Fruit fly (Drosophila melanogaster) whole organism, prepupa: Measurements from ENCODE around the gene slp1.

Source experiments
- Blimp-1 ChIP-seq: fragments of 200-800 bp; sonication (Bioruptor generic); optimal IDR thresholded peaks from 3 replicates; lab custom pipeline; 2017; ENCODE audit warnings: missing biosample characterization, missing genetic modification characterization, mild to moderate bottlenecking, moderate library complexity, missing genetic modification reagents
- CG10631 ChIP-seq: fragments of 200-800 bp; sonication (Bioruptor generic); optimal IDR thresholded peaks from 2 replicates; lab custom pipeline; 2016; ENCODE audit warnings: missing biosample characterization, missing genetic modification characterization
- CG10669 ChIP-seq: fragments of 200-800 bp; sonication (Bioruptor generic); optimal IDR thresholded peaks from 3 replicates; lab custom pipeline; 2018; ENCODE audit warnings: missing biosample characterization, mild to moderate bottlenecking, missing genetic modification characterization, moderate library complexity
- CG11294 ChIP-seq: fragments of 200-800 bp; sonication (Bioruptor generic); IDR thresholded peaks from 2 replicates; pipeline ENCODE4 v1.3.6; 2022; ENCODE audit warnings: missing biosample characterization, missing genetic modification characterization
- CG11762 ChIP-seq: fragments of 200-800 bp; sonication (Bioruptor generic); optimal IDR thresholded peaks from 3 replicates; lab custom pipeline; 2016; ENCODE audit warnings: missing biosample characterization, missing genetic modification characterization; ENCODE audit not compliant: insufficient read depth
- CG16779 ChIP-seq: fragments of 200-800 bp; sonication (Bioruptor generic); optimal IDR thresholded peaks from 3 replicates; lab custom pipeline; 2017; ENCODE audit warnings: missing biosample characterization, mild to moderate bottlenecking, missing genetic modification characterization
- CG3032 ChIP-seq: fragments of 200-800 bp; optimal IDR thresholded peaks from 2 replicates; lab custom pipeline; 2019; ENCODE audit warnings: missing biosample characterization, mild to moderate bottlenecking, missing genetic modification characterization, moderate library complexity
- CG31627 ChIP-seq: fragments of 200-800 bp; sonication (Bioruptor generic); optimal IDR thresholded peaks from 3 replicates; lab custom pipeline; 2016; ENCODE audit warnings: missing biosample characterization, missing genetic modification characterization
- CG34406 ChIP-seq: fragments of 200-800 bp; sonication (Bioruptor generic); optimal IDR thresholded peaks from 3 replicates; lab custom pipeline; 2016; ENCODE audit warnings: missing biosample characterization, missing genetic modification characterization
- CG3919 ChIP-seq: fragments of 200-800 bp; sonication (Bioruptor generic); optimal IDR thresholded peaks from 3 replicates; lab custom pipeline; 2016; ENCODE audit warnings: missing biosample characterization, missing genetic modification characterization
- CG4318 ChIP-seq: fragments of 200-800 bp; sonication (Bioruptor generic); optimal IDR thresholded peaks from 3 replicates; lab custom pipeline; 2017; ENCODE audit warnings: missing biosample characterization, mild to moderate bottlenecking, missing genetic modification characterization
- CG6163 ChIP-seq: fragments of 200-800 bp; sonication (Bioruptor generic); IDR thresholded peaks from 3 replicates; pipeline ENCODE4 v1.3.6; 2022; ENCODE audit warnings: missing biosample characterization, missing genetic modification characterization
- CG6276 ChIP-seq: fragments of 200-800 bp; sonication (Bioruptor generic); optimal IDR thresholded peaks from 2 replicates; lab custom pipeline; 2017; ENCODE audit warnings: missing biosample characterization, mild to moderate bottlenecking, missing genetic modification characterization
- CG6808 ChIP-seq: fragments of 200-800 bp; sonication (Bioruptor generic); optimal IDR thresholded peaks from 3 replicates; lab custom pipeline; 2017; ENCODE audit warnings: missing biosample characterization, missing genetic modification characterization, mild to moderate bottlenecking, moderate library complexity, missing genetic modification reagents
- CG7368 ChIP-seq: fragments of 200-800 bp; sonication (Bioruptor generic); optimal IDR thresholded peaks from 3 replicates; lab custom pipeline; 2016; ENCODE audit warnings: missing biosample characterization, missing genetic modification characterization
- CG8119 ChIP-seq: fragments of 200-800 bp; sonication (Bioruptor generic); IDR thresholded peaks from 3 replicates; pipeline ENCODE4 v1.3.6; 2022; ENCODE audit warnings: missing biosample characterization, missing genetic modification characterization
- CG8319 ChIP-seq: fragments of 200-800 bp; sonication (Bioruptor generic); optimal IDR thresholded peaks from 3 replicates; lab custom pipeline; 2016; ENCODE audit warnings: missing biosample characterization, missing genetic modification characterization
- CG9139 ChIP-seq: fragments of 200-800 bp; sonication (Bioruptor generic); optimal IDR thresholded peaks from 3 replicates; lab custom pipeline; 2017; ENCODE audit warnings: missing biosample characterization, mild to moderate bottlenecking, missing genetic modification characterization
- Eip75B ChIP-seq: fragments of 200-800 bp; sonication (Bioruptor generic); optimal IDR thresholded peaks from 3 replicates; lab custom pipeline; 2016; ENCODE audit warnings: missing biosample characterization, missing genetic modification characterization
- Ets21C ChIP-seq: fragments of 200-800 bp; sonication (Bioruptor generic); optimal IDR thresholded peaks from 3 replicates; lab custom pipeline; 2016; ENCODE audit warnings: missing biosample characterization, missing genetic modification characterization
- Gug ChIP-seq: fragments of 200-800 bp; sonication (Bioruptor generic); IDR thresholded peaks from 2 replicates; pipeline ENCODE4 v1.3.6; 2022; ENCODE audit warnings: missing biosample characterization, missing genetic modification characterization
- Hr38 ChIP-seq: sonication (Bioruptor generic); optimal IDR thresholded peaks from 2 replicates; lab custom pipeline; 2016; ENCODE audit warnings: missing biosample characterization, missing genetic modification characterization
- Hr39 ChIP-seq: fragments of 200-800 bp; sonication (Bioruptor generic); optimal IDR thresholded peaks from 2 replicates; lab custom pipeline; 2016; ENCODE audit warnings: missing biosample characterization, missing genetic modification characterization
- Hr4 ChIP-seq: fragments of 200-800 bp; sonication (Bioruptor generic); optimal IDR thresholded peaks from 3 replicates; lab custom pipeline; 2016; ENCODE audit warnings: missing biosample characterization, missing genetic modification characterization
- Lpt ChIP-seq: fragments of 200-800 bp; sonication (Bioruptor generic); optimal IDR thresholded peaks from 3 replicates; lab custom pipeline; 2016; ENCODE audit warnings: missing biosample characterization, missing genetic modification characterization
- Met ChIP-seq: fragments of 200-800 bp; sonication (Bioruptor generic); optimal IDR thresholded peaks from 3 replicates; lab custom pipeline; 2016; ENCODE audit warnings: missing biosample characterization, missing genetic modification characterization
- OdsH ChIP-seq: fragments of 200-800 bp; sonication (Bioruptor generic); optimal IDR thresholded peaks from 3 replicates; lab custom pipeline; 2016; ENCODE audit warnings: missing biosample characterization, missing genetic modification characterization
- Smox ChIP-seq: fragments of 200-800 bp; sonication (Bioruptor generic); optimal IDR thresholded peaks from 3 replicates; lab custom pipeline; 2016; ENCODE audit warnings: missing biosample characterization, missing genetic modification characterization
- Sox102F ChIP-seq: fragments of 200-800 bp; sonication (Bioruptor generic); optimal IDR thresholded peaks from 2 replicates; lab custom pipeline; 2016; ENCODE audit warnings: missing biosample characterization, mild to moderate bottlenecking, missing genetic modification characterization
- Sox14 ChIP-seq: fragments of 200-800 bp; sonication (Bioruptor generic); optimal IDR thresholded peaks from 3 replicates; lab custom pipeline; 2016; ENCODE audit warnings: missing biosample characterization, missing genetic modification characterization
- Sox15 ChIP-seq: fragments of 200-800 bp; sonication (Bioruptor generic); optimal IDR thresholded peaks from 3 replicates; lab custom pipeline; 2016; ENCODE audit warnings: missing biosample characterization, missing genetic modification characterization
- achi ChIP-seq: fragments of 200-800 bp; sonication (Bioruptor generic); optimal IDR thresholded peaks from 3 replicates; lab custom pipeline; 2016; ENCODE audit warnings: missing biosample characterization, missing genetic modification characterization
- cyc ChIP-seq: fragments of 200-800 bp; sonication (Bioruptor generic); optimal IDR thresholded peaks from 3 replicates; lab custom pipeline; 2016; ENCODE audit warnings: missing biosample characterization, missing genetic modification characterization
- dac ChIP-seq: fragments of 200-800 bp; sonication (Bioruptor generic); optimal IDR thresholded peaks from 2 replicates; lab custom pipeline; 2017; ENCODE audit warnings: missing biosample characterization, mild to moderate bottlenecking, missing genetic modification characterization
- dsx ChIP-seq: fragments of 200-800 bp; optimal IDR thresholded peaks from 3 replicates; lab custom pipeline; 2019; ENCODE audit warnings: missing biosample characterization, mild to moderate bottlenecking, missing genetic modification characterization, moderate library complexity; ENCODE audit not compliant: poor library complexity, severe bottlenecking
- esn ChIP-seq: fragments of 200-800 bp; sonication (Bioruptor generic); optimal IDR thresholded peaks from 2 replicates; lab custom pipeline; 2016; ENCODE audit warnings: missing biosample characterization, mild to moderate bottlenecking, missing genetic modification characterization, moderate library complexity
- fd59A ChIP-seq: fragments of 200-800 bp; sonication (Bioruptor generic); optimal IDR thresholded peaks from 2 replicates; lab custom pipeline; 2017; ENCODE audit warnings: missing biosample characterization, mild to moderate bottlenecking, missing genetic modification characterization, missing genetic modification reagents
- fkh ChIP-seq: fragments of 200-800 bp; sonication (Bioruptor generic); optimal IDR thresholded peaks from 3 replicates; lab custom pipeline; 2017; ENCODE audit warnings: missing biosample characterization, mild to moderate bottlenecking, missing genetic modification characterization, moderate library complexity
- net ChIP-seq: fragments of 200-800 bp; sonication (Bioruptor generic); optimal IDR thresholded peaks from 3 replicates; lab custom pipeline; 2016; ENCODE audit warnings: missing biosample characterization, missing genetic modification characterization
- spab ChIP-seq: fragments of 200-800 bp; sonication (Bioruptor generic); optimal IDR thresholded peaks from 2 replicates; lab custom pipeline; 2017; ENCODE audit warnings: missing biosample characterization, mild to moderate bottlenecking, missing genetic modification characterization, missing genetic modification reagents
- ss ChIP-seq, 2 experiments: fragments of 200-800 bp; sonication (Bioruptor generic); optimal IDR thresholded peaks; 2 replicates in 1 of 2; 3 replicates in 1 of 2; lab custom pipeline; 2017 to 2018; ENCODE audit warnings: mild to moderate bottlenecking in 2 of 2, missing biosample characterization in 2 of 2, missing genetic modification characterization in 2 of 2, moderate library complexity in 1 of 2
- svp ChIP-seq: fragments of 200-800 bp; sonication (Bioruptor generic); peaks from one replicate; lab custom pipeline; 2016; ENCODE audit warnings: missing biosample characterization, missing genetic modification characterization
- vri ChIP-seq: fragments of 200-800 bp; sonication (Bioruptor generic); optimal IDR thresholded peaks from 3 replicates; lab custom pipeline; 2016; ENCODE audit warnings: missing biosample characterization, mild to moderate bottlenecking, missing genetic modification characterization

Gene slp1

dm6 chr2L:3804641-3805273, 20.7 kb upstream of the slp1 start (continued):
- TF ChIP-seq CG11762 (peak; percentile 99), dac (GFP tag; lab: Kevin White, UChicago) (peak; percentile 99), ss (GFP tag; optimal IDR thresholded peaks at IDR 0.05; lab: Kevin White, UChicago) (peak; percentile 99), Sox102F (GFP tag; lab: Kevin White, UChicago) (peak; percentile 91), OdsH (GFP tag; lab: Kevin White, UChicago) (peak; percentile 99), fd59A (peak; percentile 99), CG3919 (GFP tag; lab: Kevin White, UChicago) (peak; percentile 99), Hr38 (GFP tag; lab: Kevin White, UChicago) (peak; percentile 80), CG6808 (GFP tag; lab: Kevin White, UChicago) (peak; percentile 99), cyc (GFP tag; lab: Kevin White, UChicago) (peak; percentile 93), achi (GFP tag; lab: Kevin White, UChicago) (peak; percentile 99), Hr4 (peak; percentile 100), CG8119 (GFP tag; lab: Robert Waterston, UW) (peak; percentile 100), svp (GFP tag; lab: Kevin White, UChicago) (peak; percentile 94), Ets21C (GFP tag; lab: Kevin White, UChicago) (peak; percentile 78), Gug (peak; percentile 99), net (GFP tag; lab: Kevin White, UChicago) (peak; percentile 99), Lpt (GFP tag; lab: Kevin White, UChicago) (peak; percentile 100), CG31627 (GFP tag; lab: Kevin White, UChicago) (peak; percentile 91), CG16779 (tag; lab: Kevin White, UChicago) (peak; percentile 99), CG6163 (GFP tag; lab: Robert Waterston, UW) (peak; percentile 100)
- TF ChIP-seq, all 60 proteins: peak for 60

dm6 chr2L:3805274-3806196, 19.9 kb upstream of the slp1 start:
- TF ChIP-seq dac (GFP tag; lab: Kevin White, UChicago) (no peak), CG6808 (GFP tag; lab: Kevin White, UChicago) (peak; percentile 52), Hr38 (GFP tag; lab: Kevin White, UChicago) (no peak), dsx (peak; percentile 55), CG10669 (no peak), svp (GFP tag; lab: Kevin White, UChicago) (no peak), esn (GFP tag; lab: Kevin White, UChicago) (no peak), CG7368 (GFP tag; lab: Kevin White, UChicago) (no peak), CG3919 (GFP tag; lab: Kevin White, UChicago) (peak; percentile 32), CG31627 (GFP tag; lab: Kevin White, UChicago) (no peak), spab (GFP tag; lab: Kevin White, UChicago) (peak; percentile 21), vri (GFP tag; lab: Kevin White, UChicago) (no peak), Lpt (GFP tag; lab: Kevin White, UChicago) (no peak), Sox102F (GFP tag; lab: Kevin White, UChicago) (no peak), Smox (GFP tag; lab: Kevin White, UChicago) (no peak), CG9139 (no peak), ss (GFP tag; optimal IDR thresholded peaks at IDR 0.05; lab: Kevin White, UChicago) (peak; percentile 21 to 25), Hr39 (GFP tag; lab: Kevin White, UChicago) (no peak), CG4318 (GFP tag; lab: Kevin White, UChicago) (peak; percentile 68), Sox14 (no peak), achi (GFP tag; lab: Kevin White, UChicago) (peak; percentile 27), CG11762 (no peak), fd59A (peak; percentile 2), CG8319 (GFP tag; lab: Kevin White, UChicago) (no peak), Blimp-1 (GFP tag; lab: Kevin White, UChicago) (no peak), CG6276 (GFP tag; lab: Kevin White, UChicago) (peak; percentile 72), Sox15 (GFP tag; lab: Kevin White, UChicago) (no peak), Met (GFP tag; lab: Kevin White, UChicago) (peak; percentile 4), net (GFP tag; lab: Kevin White, UChicago) (peak; percentile 43), CG3032 (tag; lab: Kevin White, UChicago) (peak; percentile 45), fkh (GFP tag; lab: Kevin White, UChicago) (no peak), CG11294 (GFP tag; lab: Robert Waterston, UW) (no peak), CG16779 (tag; lab: Kevin White, UChicago) (no peak), Eip75B (GFP tag; lab: Kevin White, UChicago) (no peak), CG10631 (GFP tag; lab: Kevin White, UChicago) (peak; percentile 41), CG34406 (GFP tag; lab: Kevin White, UChicago) (peak; percentile 17), OdsH (GFP tag; lab: Kevin White, UChicago) (peak; percentile 36)
